Worm (Caenorhabditis elegans) whole organism, L4 larva: ENCODE data around the gene Y102A11A.1.

Source experiments
- dve-1 ChIP-seq: sonication (generic microtip); optimal IDR thresholded peaks from 2 replicates; lab custom pipeline; 2017; ENCODE audit warnings: antibody characterized with exemption, mild to moderate bottlenecking, missing genetic modification characterization, missing compliant biosample characterization; ENCODE audit not compliant: insufficient read depth
- lsy-2 ChIP-seq, 2 experiments: fragments of 150-350 bp in 1 of 2; sonication (generic microtip) in 1 of 2; optimal IDR thresholded peaks; 2 replicates each; lab custom pipeline; 2014 to 2017; ENCODE audit warnings: missing biosample characterization in 2 of 2, missing genetic modification characterization in 2 of 2
- nhr-41 ChIP-seq: fragments of 200-800 bp; sonication (Bioruptor generic); IDR thresholded peaks from 2 replicates; pipeline ENCODE4 v1.3.6; 2022; ENCODE audit warnings: missing genetic modification reagents, missing genetic modification characterization, missing compliant biosample characterization
- php-3 ChIP-seq: fragments of 200-800 bp; sonication (Bioruptor generic); IDR thresholded peaks from 2 replicates; pipeline ENCODE4 v1.3.6; 2022; ENCODE audit warnings: missing genetic modification reagents, missing genetic modification characterization, missing compliant biosample characterization
- ztf-11 ChIP-seq: fragments of 150-350 bp; optimal IDR thresholded peaks from 2 replicates; lab custom pipeline; 2014; ENCODE audit warnings: missing biosample characterization, missing genetic modification characterization

ce11 chrX:2035172-2035571 is 16.5 kb upstream of the Y102A11A.1 start, which contains the start of gene ergi-1:
- TF ChIP-seq nhr-41 (GFP tag; lab: Robert Waterston, UW) (no peak), dve-1 (tag; lab: Kevin White, UChicago) (no peak), php-3 (GFP tag; lab: Robert Waterston, UW) (no peak), lsy-2 (tag; optimal IDR thresholded peaks at IDR 0.05; lab: Kevin White, UChicago) (no peak), ztf-11 (tag; lab: Kevin White, UChicago) (no peak)
